Fruit fly (Drosophila melanogaster) whole organism, pupa: Measurements from ENCODE around the gene CG8578.

Experiments
- CG10348 ChIP-seq: fragments of 200-800 bp; sonication (Bioruptor generic); IDR thresholded peaks from 2 replicates; pipeline ENCODE4 v1.3.6; 2022; ENCODE audit warnings: missing biosample characterization, missing genetic modification characterization
- CG12605 ChIP-seq: fragments of 200-800 bp; sonication (Bioruptor generic); IDR thresholded peaks from 2 replicates; pipeline ENCODE4 v1.3.6; 2022; ENCODE audit warnings: missing biosample characterization, missing genetic modification characterization
- CG34367 ChIP-seq: fragments of 200-800 bp; sonication (Bioruptor generic); optimal IDR thresholded peaks from 2 replicates; lab custom pipeline; 2018; ENCODE audit warnings: missing biosample characterization, mild to moderate bottlenecking, missing genetic modification characterization
- CG4496 ChIP-seq: fragments of 200-800 bp; sonication (Bioruptor generic); IDR thresholded peaks from 3 replicates; pipeline ENCODE4 v1.3.6; 2022; ENCODE audit warnings: missing biosample characterization, missing genetic modification characterization
- CG8159 ChIP-seq: fragments of 200-800 bp; sonication (Bioruptor generic); optimal IDR thresholded peaks from 3 replicates; lab custom pipeline; 2018; ENCODE audit warnings: missing biosample characterization, mild to moderate bottlenecking, missing genetic modification characterization, moderate library complexity
- EcR ChIP-seq: fragments of 200-800 bp; sonication (Bioruptor generic); optimal IDR thresholded peaks from 3 replicates; lab custom pipeline; 2019; ENCODE audit warnings: missing biosample characterization, missing genetic modification characterization, mild to moderate bottlenecking, moderate library complexity, missing genetic modification reagents
- Ets98B ChIP-seq: fragments of 200-800 bp; sonication (Bioruptor generic); IDR thresholded peaks from 2 replicates; pipeline ENCODE4 v1.3.6; 2022; ENCODE audit warnings: missing biosample characterization, missing genetic modification characterization
- Pif1B ChIP-seq: fragments of 200-800 bp; sonication (Bioruptor generic); optimal IDR thresholded peaks from 3 replicates; lab custom pipeline; 2016; ENCODE audit warnings: missing biosample characterization, missing genetic modification characterization
- fd96Ca ChIP-seq: fragments of 200-800 bp; sonication (Bioruptor generic); IDR thresholded peaks from 3 replicates; pipeline ENCODE4 v1.3.6; 2022; ENCODE audit warnings: missing biosample characterization, missing genetic modification characterization
- gl ChIP-seq: fragments of 200-800 bp; sonication (Bioruptor generic); optimal IDR thresholded peaks from 2 replicates; lab custom pipeline; 2018; ENCODE audit warnings: missing biosample characterization, mild to moderate bottlenecking, missing genetic modification characterization
- rn ChIP-seq: fragments of 200-800 bp; sonication (Bioruptor generic); IDR thresholded peaks from 2 replicates; pipeline ENCODE4 v1.3.6; 2022; ENCODE audit warnings: missing biosample characterization, missing genetic modification characterization

- TF ChIP-seq EcR (GFP tag; lab: Kevin White, UChicago): no peak
- TF ChIP-seq Pif1B (GFP tag; lab: Kevin White, UChicago): peak; percentile 52
- no peak for TF ChIP-seq CG8159 (tag; lab: Kevin White, UChicago)
- TF ChIP-seq CG10348 (GFP tag; lab: Robert Waterston, UW): no peak
- no peak for TF ChIP-seq fd96Ca (GFP tag; lab: Robert Waterston, UW)
- peak; percentile 55 for TF ChIP-seq rn (GFP tag; lab: Robert Waterston, UW)
- TF ChIP-seq Ets98B (GFP tag; lab: Robert Waterston, UW): no peak
- TF ChIP-seq CG34367 (tag; lab: Kevin White, UChicago): no peak
- no peak for TF ChIP-seq CG12605 (GFP tag; lab: Robert Waterston, UW)
- peak; percentile 82 for TF ChIP-seq CG4496 (GFP tag; lab: Robert Waterston, UW)
- no peak for TF ChIP-seq gl (tag; lab: Kevin White, UChicago)
Measured at dm6 chrX:15844139-15844538, at the start of gene CG8578, which contains the start of gene ArgRS.
